Worm (Caenorhabditis elegans): ENCODE results near the gene mcm-3AP.

mcm-3AP gene

ce11 chrIV:7982024-7982576 is 33.6 kb downstream of the mcm-3AP start, which contains the start of gene arf-5:
TSS of gene arf-5 (plus strand) at chrIV:7982526.
- TF ChIP-seq sem-2 (GFP tag; optimal IDR thresholded peaks at IDR 0.05), result no peak
- no peak for TF ChIP-seq nhr-28 (tag; optimal IDR thresholded peaks at IDR 0.05)
- TF ChIP-seq ham-2 (GFP tag; optimal IDR thresholded peaks at IDR 0.05), result no peak
- no peak for TF ChIP-seq elt-1 (tag; optimal IDR thresholded peaks at IDR 0.05; ENCODE audit: borderline replicate concordance, insufficient read depth)
- peak; percentile 41 for TF ChIP-seq ces-1 (GFP tag; optimal IDR thresholded peaks at IDR 0.05)
- TF ChIP-seq mab-5 (tag; optimal IDR thresholded peaks at IDR 0.05), result no peak
- peak; percentile 59 for TF ChIP-seq lsy-2 (tag; optimal IDR thresholded peaks at IDR 0.05)
- TF ChIP-seq mep-1 (tag; optimal IDR thresholded peaks at IDR 0.05), result peak; percentile 40

- TF ChIP-seq unc-39 (tag; optimal IDR thresholded peaks at IDR 0.05) (no peak), elt-1 (tag; optimal IDR thresholded peaks at IDR 0.05; ENCODE audit: borderline replicate concordance, insufficient read depth) (peak; percentile 71)
Observed at ce11 chrIV:7983021-7983420, 34.5 kb downstream of the mcm-3AP start.

ce11 chrIV:7983728-7984346 is 35.4 kb downstream of the mcm-3AP start:
- TF ChIP-seq lin-32 (GFP tag; optimal IDR thresholded peaks at IDR 0.05) (no peak), nhr-12 (tag; optimal IDR thresholded peaks at IDR 0.05) (no peak), ces-1 (GFP tag; optimal IDR thresholded peaks at IDR 0.05) (no peak), sptf-1 (tag; optimal IDR thresholded peaks at IDR 0.05) (no peak), cnd-1 (tag; optimal IDR thresholded peaks at IDR 0.05) (no peak), ceh-39 (tag; optimal IDR thresholded peaks at IDR 0.05) (no peak)

- TF ChIP-seq tbx-8 (GFP tag; optimal IDR thresholded peaks at IDR 0.05) (no peak), elt-3 (tag; optimal IDR thresholded peaks at IDR 0.05) (peak; percentile 28)
Observed at ce11 chrIV:7985737-7986136, 37.3 kb downstream of the mcm-3AP start.

ce11 chrIV:7987083-7987482 is 38.6 kb downstream of the mcm-3AP start, which contains the start of gene mec-17:
TSS of gene mec-17 (minus strand) at chrIV:7987183.
- TF ChIP-seq nhr-2 (tag; optimal IDR thresholded peaks at IDR 0.05), result no peak
- no peak for TF ChIP-seq nhr-28 (tag; optimal IDR thresholded peaks at IDR 0.05)
- no peak for TF ChIP-seq zip-8 (tag; optimal IDR thresholded peaks at IDR 0.05)
- no peak for TF ChIP-seq pha-4 (tag; optimal IDR thresholded peaks at IDR 0.05)
- no peak for TF ChIP-seq lsy-2 (tag; optimal IDR thresholded peaks at IDR 0.05)
- TF ChIP-seq hlh-1 (tag; optimal IDR thresholded peaks at IDR 0.05), result no peak
- no peak for TF ChIP-seq cnd-1 (tag; optimal IDR thresholded peaks at IDR 0.05)
- no peak for TF ChIP-seq nhr-12 (tag; optimal IDR thresholded peaks at IDR 0.05)
- TF ChIP-seq nhr-76 (tag; optimal IDR thresholded peaks at IDR 0.05), result no peak
- no peak for TF ChIP-seq elt-3 (tag; optimal IDR thresholded peaks at IDR 0.05)
- TF ChIP-seq blmp-1 (tag; optimal IDR thresholded peaks at IDR 0.05), result no peak
- no peak for TF ChIP-seq ceh-39 (tag; optimal IDR thresholded peaks at IDR 0.05)

ce11 chrIV:7988385-7988784 is 39.9 kb downstream of the mcm-3AP start, which contains the start of gene col-115:
TSS of gene col-115 (plus strand) at chrIV:7988685.
- no peak for TF ChIP-seq ztf-11 (tag; optimal IDR thresholded peaks at IDR 0.05)
- TF ChIP-seq ham-2 (GFP tag; optimal IDR thresholded peaks at IDR 0.05), result no peak
- no peak for TF ChIP-seq unc-120 (tag; optimal IDR thresholded peaks at IDR 0.05; ENCODE audit: poor library complexity, severe bottlenecking)
- TF ChIP-seq lin-13 (tag; optimal IDR thresholded peaks at IDR 0.05), result no peak
- no peak for TF ChIP-seq nhr-12 (tag; optimal IDR thresholded peaks at IDR 0.05)
- TF ChIP-seq unc-62 (GFP tag; optimal IDR thresholded peaks at IDR 0.05), result no peak
- TF ChIP-seq lsy-2 (tag; optimal IDR thresholded peaks at IDR 0.05), result no peak
- no peak for TF ChIP-seq cnd-1 (tag; optimal IDR thresholded peaks at IDR 0.05)
- TF ChIP-seq ceh-43 (GFP tag; optimal IDR thresholded peaks at IDR 0.05), result no peak
- no peak for TF ChIP-seq nhr-237 (tag; optimal IDR thresholded peaks at IDR 0.05)
- TF ChIP-seq tbx-8 (GFP tag; optimal IDR thresholded peaks at IDR 0.05), result no peak
- no peak for TF ChIP-seq ceh-39 (tag; optimal IDR thresholded peaks at IDR 0.05)
- no peak for TF ChIP-seq ces-1 (GFP tag; optimal IDR thresholded peaks at IDR 0.05)
- no peak for TF ChIP-seq nhr-2 (tag; optimal IDR thresholded peaks at IDR 0.05)

Data from whole organism, mixed stage, embryonic.